Worm (Caenorhabditis elegans) whole organism, L3 larva: Measurements from ENCODE around the gene F14H3.3.

ENCODE experiments used
- aly-2 ChIP-seq: fragments of 150-350 bp; optimal IDR thresholded peaks from 2 replicates; lab custom pipeline; 2014; ENCODE audit warnings: missing biosample characterization, missing genetic modification characterization
- ceh-16 ChIP-seq: sonication (generic microtip); optimal IDR thresholded peaks from 2 replicates; lab custom pipeline; 2017; ENCODE audit warnings: missing biosample characterization, missing genetic modification characterization
- ceh-28 ChIP-seq: fragments of 150-350 bp; optimal IDR thresholded peaks from 2 replicates; lab custom pipeline; 2014; ENCODE audit warnings: missing biosample characterization, missing genetic modification reagents, missing genetic modification characterization
- daf-12 ChIP-seq: fragments of 150-350 bp; optimal IDR thresholded peaks from 2 replicates; lab custom pipeline; 2014; ENCODE audit warnings: missing biosample characterization, missing genetic modification reagents, missing genetic modification characterization
- elt-1 ChIP-seq: fragments of 150-350 bp; optimal IDR thresholded peaks from 2 replicates; lab custom pipeline; 2014; ENCODE audit warnings: missing biosample characterization, missing genetic modification characterization
- eor-1 ChIP-seq, 2 experiments: fragments of 150-350 bp; optimal IDR thresholded peaks; 2 replicates each; lab custom pipeline; 2014 to 2018; ENCODE audit warnings: missing biosample characterization in 2 of 2, missing genetic modification characterization in 2 of 2
- fkh-10 ChIP-seq: sonication (generic microtip); optimal IDR thresholded peaks from 2 replicates; lab custom pipeline; 2017; ENCODE audit warnings: missing biosample characterization, missing genetic modification reagents, missing genetic modification characterization
- fkh-2 ChIP-seq: fragments of 150-350 bp; optimal IDR thresholded peaks from 2 replicates; lab custom pipeline; 2014; ENCODE audit warnings: missing biosample characterization, missing genetic modification reagents, missing genetic modification characterization
- fos-1 ChIP-seq: fragments of 150-350 bp; optimal IDR thresholded peaks from 2 replicates; lab custom pipeline; 2014; ENCODE audit warnings: missing biosample characterization, missing genetic modification characterization
- hmg-11 ChIP-seq: sonication (generic microtip); optimal IDR thresholded peaks from 2 replicates; lab custom pipeline; 2016; ENCODE audit warnings: missing genetic modification characterization, missing compliant biosample characterization
- jun-1 ChIP-seq: fragments of 150-350 bp; optimal IDR thresholded peaks from 2 replicates; lab custom pipeline; 2014; ENCODE audit warnings: missing biosample characterization, missing genetic modification reagents, missing genetic modification characterization
- lin-15B ChIP-seq: fragments of 150-350 bp; optimal IDR thresholded peaks from 2 replicates; lab custom pipeline; 2014; ENCODE audit warnings: missing biosample characterization, missing genetic modification characterization
- lin-39 ChIP-seq: fragments of 150-350 bp; optimal IDR thresholded peaks from 2 replicates; lab custom pipeline; 2018; ENCODE audit warnings: missing biosample characterization, missing genetic modification reagents, missing genetic modification characterization
- lsy-12 ChIP-seq: sonication (generic microtip); optimal IDR thresholded peaks from 2 replicates; lab custom pipeline; 2016; ENCODE audit warnings: mild to moderate bottlenecking, missing genetic modification characterization, missing compliant biosample characterization
- mml-1 ChIP-seq: fragments of 150-350 bp; sonication (generic microtip); optimal IDR thresholded peaks from 3 replicates; lab custom pipeline; 2014; ENCODE audit warnings: missing biosample characterization, missing genetic modification characterization
- nfya-1 ChIP-seq: sonication (generic microtip); optimal IDR thresholded peaks from 2 replicates; lab custom pipeline; 2017; ENCODE audit warnings: missing genetic modification characterization, mild to moderate bottlenecking, missing compliant biosample characterization, antibody characterized with exemption, moderate library complexity; ENCODE audit not compliant: insufficient read depth
- nhr-11 ChIP-seq: fragments of 150-350 bp; optimal IDR thresholded peaks from 2 replicates; lab custom pipeline; 2014; ENCODE audit warnings: missing biosample characterization, missing genetic modification characterization
- nhr-12 ChIP-seq: fragments of 150-350 bp; optimal IDR thresholded peaks from 2 replicates; lab custom pipeline; 2014; ENCODE audit warnings: missing biosample characterization, missing genetic modification characterization
- nhr-23 ChIP-seq: fragments of 150-350 bp; optimal IDR thresholded peaks from 2 replicates; lab custom pipeline; 2014; ENCODE audit warnings: missing biosample characterization, missing genetic modification reagents, missing genetic modification characterization
- nhr-237 ChIP-seq: fragments of 150-350 bp; optimal IDR thresholded peaks from 2 replicates; lab custom pipeline; 2014; ENCODE audit warnings: missing biosample characterization, missing genetic modification characterization
- nhr-25 ChIP-seq: sonication (generic microtip); optimal IDR thresholded peaks from 2 replicates; lab custom pipeline; 2017; ENCODE audit warnings: missing biosample characterization, missing genetic modification characterization
- nhr-43 ChIP-seq: sonication (generic microtip); optimal IDR thresholded peaks from 2 replicates; lab custom pipeline; 2016; ENCODE audit warnings: mild to moderate bottlenecking, missing genetic modification characterization, missing compliant biosample characterization; ENCODE audit not compliant: poor library complexity, severe bottlenecking
- nhr-67 ChIP-seq: fragments of 150-350 bp; optimal IDR thresholded peaks from 2 replicates; lab custom pipeline; 2014; ENCODE audit warnings: missing biosample characterization, missing genetic modification characterization
- nhr-76 ChIP-seq: fragments of 150-350 bp; sonication (generic microtip); optimal IDR thresholded peaks from 5 replicates; lab custom pipeline; 2014; ENCODE audit warnings: missing biosample characterization, missing genetic modification characterization
- nhr-77 ChIP-seq: fragments of 150-350 bp; optimal IDR thresholded peaks from 2 replicates; lab custom pipeline; 2014; ENCODE audit warnings: missing biosample characterization, missing genetic modification characterization
- pqm-1 ChIP-seq: fragments of 150-350 bp; optimal IDR thresholded peaks from 2 replicates; lab custom pipeline; 2017; ENCODE audit warnings: missing biosample characterization, missing genetic modification characterization, inconsistent platforms
- sea-2 ChIP-seq: fragments of 150-350 bp; sonication (generic microtip); optimal IDR thresholded peaks from 4 replicates; lab custom pipeline; 2014; ENCODE audit warnings: missing biosample characterization, missing genetic modification reagents, missing genetic modification characterization
- snpc-4 ChIP-seq: fragments of 150-350 bp; optimal IDR thresholded peaks from 2 replicates; lab custom pipeline; 2014; ENCODE audit warnings: missing biosample characterization, missing genetic modification characterization
- unc-39 ChIP-seq: sonication (generic microtip); optimal IDR thresholded peaks from 4 replicates; lab custom pipeline; 2017; ENCODE audit warnings: missing biosample characterization, missing genetic modification characterization
- unc-62 ChIP-seq: fragments of 150-350 bp; sonication (generic microtip); optimal IDR thresholded peaks from 4 replicates; lab custom pipeline; 2014; ENCODE audit warnings: missing biosample characterization, missing genetic modification reagents, missing genetic modification characterization
- zag-1 ChIP-seq: fragments of 150-350 bp; optimal IDR thresholded peaks from 2 replicates; lab custom pipeline; 2014; ENCODE audit warnings: missing biosample characterization, missing genetic modification characterization
- ztf-11 ChIP-seq: fragments of 150-350 bp; optimal IDR thresholded peaks from 2 replicates; lab custom pipeline; 2014; ENCODE audit warnings: missing biosample characterization, missing genetic modification characterization

Gene F14H3.3

DNA sequence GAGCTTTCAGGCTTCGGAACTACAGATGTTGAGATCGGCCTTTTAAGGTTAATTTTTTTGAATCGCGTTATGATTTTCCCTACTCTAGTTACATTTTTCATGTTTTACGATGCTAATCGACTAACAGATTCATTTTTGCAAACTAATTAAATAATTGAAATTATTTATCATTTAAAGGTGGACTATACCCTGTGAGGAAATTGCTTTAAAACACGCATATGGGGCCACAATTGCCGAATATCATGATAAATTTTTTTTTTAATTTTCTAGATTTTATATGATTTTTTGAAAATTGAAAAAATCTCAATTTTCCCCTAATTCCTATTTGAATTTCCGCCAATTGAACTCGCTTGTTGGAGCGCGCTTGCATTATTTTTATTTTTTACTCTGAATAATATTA, 8.7 kb upstream of the F14H3.3 start, which contains the start of gene fbxa-100:
TSS of gene fbxa-100 (minus strand) at position 101 of the 400 bp plus-strand sequence.
- TF ChIP-seq nhr-12 (no peak), nhr-237 (tag; lab: Kevin White, UChicago) (no peak), sea-2 (GFP tag; lab: Kevin White, UChicago) (no peak), pqm-1 (tag; lab: Kevin White, UChicago) (no peak), snpc-4 (tag; lab: Kevin White, UChicago) (no peak), zag-1 (tag; lab: Kevin White, UChicago) (no peak), nhr-77 (tag; lab: Kevin White, UChicago) (no peak), nhr-11 (tag; lab: Kevin White, UChicago) (no peak), nhr-76 (tag; lab: Kevin White, UChicago) (no peak), aly-2 (tag; lab: Kevin White, UChicago) (no peak), eor-1 (tag; optimal IDR thresholded peaks at IDR 0.05; lab: Kevin White, UChicago) (no peak), unc-62 (GFP tag; lab: Kevin White, UChicago) (no peak), daf-12 (tag; lab: Kevin White, UChicago) (no peak), nfya-1 (tag; lab: Kevin White, UChicago) (no peak)
- TF ChIP-seq, all 47 proteins: peak for 0

- TF ChIP-seq nfya-1 (tag; lab: Kevin White, UChicago), result no peak
- TF ChIP-seq nhr-23 (tag; lab: Kevin White, UChicago), result no peak
- TF ChIP-seq snpc-4 (tag; lab: Kevin White, UChicago), result no peak
- TF ChIP-seq nhr-237 (tag; lab: Kevin White, UChicago), result no peak
Observed at ce11 chrV:16060135-16060534, 6.9 kb upstream of the F14H3.3 start, which contains the start of gene F14H3.15. Gene F14H3.15 (minus strand): TSS chrV:16060235.

DNA sequence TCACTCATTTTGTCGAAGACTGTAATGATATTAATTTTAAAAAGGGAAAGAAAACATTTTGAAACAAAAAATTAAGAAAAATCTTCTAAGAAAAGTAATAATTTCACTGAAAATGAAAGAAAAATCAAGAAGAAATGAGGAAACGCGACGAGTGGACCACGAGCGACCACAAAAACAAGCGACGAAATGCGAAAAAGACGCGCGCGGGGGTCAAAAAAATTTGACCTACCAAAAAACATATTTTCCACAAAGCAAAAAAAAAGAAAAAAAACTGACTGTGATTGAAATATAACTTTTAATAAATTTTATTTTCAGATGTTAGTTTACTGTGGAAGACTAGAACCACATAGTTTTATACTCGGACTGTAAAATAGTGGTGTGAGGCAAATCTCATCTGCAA, 5.6 kb upstream of the F14H3.3 start, which contains the start of gene F14H3.6:
TSS of gene F14H3.6 (minus strand) at position 22 of the 400 bp plus-strand sequence.
- no peak for TF ChIP-seq nhr-12
- no peak for TF ChIP-seq unc-62 (GFP tag; lab: Kevin White, UChicago)
- TF ChIP-seq nhr-43 (tag; lab: Kevin White, UChicago), result no peak
- TF ChIP-seq fkh-2 (tag; lab: Kevin White, UChicago), result no peak
- TF ChIP-seq ztf-11 (tag; lab: Kevin White, UChicago), result no peak
- no peak for TF ChIP-seq lsy-12 (tag; lab: Kevin White, UChicago)
- no peak for TF ChIP-seq unc-39
- no peak for TF ChIP-seq lin-39 (tag; lab: Kevin White, UChicago)

DNA sequence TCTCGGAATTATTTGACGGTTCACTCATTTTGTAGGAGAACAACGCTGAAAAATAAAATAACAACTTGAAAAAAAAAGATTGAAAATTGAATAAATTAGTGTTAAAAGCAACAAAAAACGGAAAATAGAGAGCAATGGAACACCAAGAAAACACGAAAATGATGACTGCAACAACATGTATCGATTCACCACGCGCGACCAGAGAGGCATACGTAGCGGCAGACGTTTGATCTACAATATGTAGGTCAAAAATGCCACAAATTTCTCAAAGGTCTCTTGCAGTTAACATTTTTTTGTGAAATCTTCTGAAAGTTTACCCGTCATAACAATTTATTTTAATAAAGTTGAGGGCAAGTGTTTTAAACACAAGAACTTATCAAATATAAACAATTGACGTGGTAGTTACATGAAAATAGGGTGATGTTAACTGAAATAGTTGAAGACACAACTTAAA, 3.8 kb upstream of the F14H3.3 start, which contains the start of gene F14H3.5:
TSS of gene F14H3.5 (minus strand) at position 51 of the 454 bp plus-strand sequence.
- no peak for TF ChIP-seq nhr-23 (tag; lab: Kevin White, UChicago)
- TF ChIP-seq ceh-28 (tag; lab: Kevin White, UChicago), result no peak
- no peak for TF ChIP-seq unc-39
- no peak for TF ChIP-seq ztf-11 (tag; lab: Kevin White, UChicago)
- no peak for TF ChIP-seq nhr-67 (tag; lab: Kevin White, UChicago)
- no peak for TF ChIP-seq hmg-11 (tag; lab: Kevin White, UChicago)
- no peak for TF ChIP-seq mml-1 (tag; lab: Kevin White, UChicago)
- TF ChIP-seq lin-15B (tag; lab: Kevin White, UChicago), result no peak
- no peak for TF ChIP-seq snpc-4 (tag; lab: Kevin White, UChicago)
- no peak for TF ChIP-seq ceh-16 (tag; lab: Kevin White, UChicago)
- TF ChIP-seq jun-1 (tag; lab: Kevin White, UChicago), result no peak
- TF ChIP-seq pqm-1 (tag; lab: Kevin White, UChicago), result no peak
- TF ChIP-seq elt-1 (tag; lab: Kevin White, UChicago), result no peak
- TF ChIP-seq fos-1 (tag; lab: Kevin White, UChicago), result no peak
- TF ChIP-seq zag-1 (tag; lab: Kevin White, UChicago), result no peak

DNA sequence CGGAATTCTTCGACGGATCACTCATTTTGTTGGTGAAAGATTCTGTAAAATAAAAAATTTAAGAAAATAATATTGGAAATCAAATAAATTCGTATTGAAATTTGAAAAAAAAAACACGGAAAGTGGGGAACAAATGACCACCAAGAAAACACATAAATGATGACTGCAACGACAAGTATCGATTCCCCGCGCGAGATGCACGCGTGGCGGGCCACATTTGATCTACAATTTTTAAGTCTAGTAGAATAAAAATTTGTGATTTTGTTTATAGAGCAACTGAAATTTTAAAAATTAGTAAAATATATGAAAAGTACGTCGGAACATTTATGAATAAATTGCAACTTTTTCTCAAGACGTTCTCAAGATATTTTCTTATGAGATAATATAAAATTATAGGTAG, 1.8 kb upstream of the F14H3.3 start, which contains the start of gene F14H3.4:
TSS of gene F14H3.4 (minus strand) at position 42 of the 400 bp plus-strand sequence.
- TF ChIP-seq nhr-23 (tag; lab: Kevin White, UChicago), result no peak
- TF ChIP-seq ceh-16 (tag; lab: Kevin White, UChicago), result no peak
- TF ChIP-seq nhr-43 (tag; lab: Kevin White, UChicago), result no peak
- TF ChIP-seq nhr-25 (tag; lab: Kevin White, UChicago), result no peak
- no peak for TF ChIP-seq nhr-76 (tag; lab: Kevin White, UChicago)
- no peak for TF ChIP-seq fkh-10 (GFP tag; lab: Kevin White, UChicago)
- TF ChIP-seq eor-1 (tag; optimal IDR thresholded peaks at IDR 0.05; lab: Kevin White, UChicago), result no peak
- TF ChIP-seq snpc-4 (tag; lab: Kevin White, UChicago), result no peak
- TF ChIP-seq lin-15B (tag; lab: Kevin White, UChicago), result no peak
- TF ChIP-seq unc-62 (GFP tag; lab: Kevin White, UChicago), result no peak
